Worm (Caenorhabditis elegans) whole organism, L2 larva: ENCODE data around the gene ifa-1.
A peak's percentile ranks its signal among the peaks of the same experiment; 100 is the strongest.

ENCODE experiments used
- C34F6.9 ChIP-seq: fragments of 150-350 bp; optimal IDR thresholded peaks from 2 replicates; lab custom pipeline; 2014; ENCODE audit warnings: missing biosample characterization, missing genetic modification characterization
- F13H6.1 ChIP-seq: sonication (generic microtip); optimal IDR thresholded peaks from 2 replicates; lab custom pipeline; 2016; ENCODE audit warnings: missing genetic modification characterization, missing compliant biosample characterization
- R02D3.7 ChIP-seq: fragments of 150-350 bp; optimal IDR thresholded peaks from 2 replicates; lab custom pipeline; 2014; ENCODE audit warnings: missing biosample characterization, missing genetic modification characterization
- aly-2 ChIP-seq: fragments of 150-350 bp; optimal IDR thresholded peaks from 2 replicates; lab custom pipeline; 2014; ENCODE audit warnings: missing biosample characterization, missing genetic modification characterization
- ceh-16 ChIP-seq: fragments of 150-350 bp; optimal IDR thresholded peaks from 2 replicates; lab custom pipeline; 2014; ENCODE audit warnings: missing biosample characterization, missing genetic modification characterization
- ceh-82 ChIP-seq: fragments of 150-350 bp; optimal IDR thresholded peaks from 2 replicates; lab custom pipeline; 2014; ENCODE audit warnings: missing biosample characterization, missing genetic modification characterization
- crh-2 ChIP-seq: sonication (generic microtip); optimal IDR thresholded peaks from 2 replicates; lab custom pipeline; 2017; ENCODE audit warnings: missing biosample characterization, missing genetic modification characterization
- egl-27 ChIP-seq: sonication (generic microtip); optimal IDR thresholded peaks from 3 replicates; lab custom pipeline; 2017; ENCODE audit warnings: missing biosample characterization, missing genetic modification reagents, missing genetic modification characterization
- elt-1 ChIP-seq: fragments of 150-350 bp; optimal IDR thresholded peaks from 2 replicates; lab custom pipeline; 2014; ENCODE audit warnings: missing biosample characterization, missing genetic modification characterization
- elt-3 ChIP-seq: sonication (generic microtip); optimal IDR thresholded peaks from 2 replicates; lab custom pipeline; 2017; ENCODE audit warnings: missing biosample characterization, missing genetic modification characterization
- fos-1 ChIP-seq: fragments of 150-350 bp; optimal IDR thresholded peaks from 2 replicates; lab custom pipeline; 2014; ENCODE audit warnings: missing biosample characterization, missing genetic modification characterization
- lin-11 ChIP-seq: fragments of 150-350 bp; sonication (generic microtip); optimal IDR thresholded peaks from 2 replicates; lab custom pipeline; 2014; ENCODE audit warnings: missing biosample characterization, missing genetic modification characterization, inconsistent platforms, mixed read lengths
- lin-13 ChIP-seq: fragments of 150-350 bp; optimal IDR thresholded peaks from 2 replicates; lab custom pipeline; 2014; ENCODE audit warnings: missing biosample characterization, missing genetic modification reagents, missing genetic modification characterization
- mab-5 ChIP-seq: fragments of 150-350 bp; optimal IDR thresholded peaks from 2 replicates; lab custom pipeline; 2014; ENCODE audit warnings: missing biosample characterization, missing genetic modification characterization
- mbf-1 ChIP-seq: sonication (generic microtip); optimal IDR thresholded peaks from 2 replicates; lab custom pipeline; 2017; ENCODE audit warnings: missing biosample characterization, missing genetic modification characterization
- mdl-1 ChIP-seq, 2 experiments: fragments of 150-350 bp in 1 of 2; sonication (generic microtip) in 1 of 2; optimal IDR thresholded peaks; 2 replicates each; lab custom pipeline; 2017; ENCODE audit warnings: missing biosample characterization in 2 of 2, missing genetic modification characterization in 2 of 2
- nhr-12 ChIP-seq: fragments of 150-350 bp; optimal IDR thresholded peaks from 2 replicates; lab custom pipeline; 2014; ENCODE audit warnings: missing biosample characterization, missing genetic modification characterization
- nhr-129 ChIP-seq: fragments of 150-350 bp; optimal IDR thresholded peaks from 2 replicates; lab custom pipeline; 2014; ENCODE audit warnings: missing biosample characterization, missing genetic modification characterization
- nhr-23 ChIP-seq: fragments of 150-350 bp; optimal IDR thresholded peaks from 2 replicates; lab custom pipeline; 2014; ENCODE audit warnings: missing biosample characterization, missing genetic modification reagents, missing genetic modification characterization
- nhr-237 ChIP-seq: fragments of 150-350 bp; optimal IDR thresholded peaks from 2 replicates; lab custom pipeline; 2014; ENCODE audit warnings: missing biosample characterization, missing genetic modification characterization
- nhr-25 ChIP-seq: fragments of 150-350 bp; sonication (generic microtip); optimal IDR thresholded peaks from 3 replicates; lab custom pipeline; 2014; ENCODE audit warnings: missing biosample characterization, missing genetic modification characterization
- nhr-6 ChIP-seq: fragments of 150-350 bp; optimal IDR thresholded peaks from 2 replicates; lab custom pipeline; 2014; ENCODE audit warnings: missing biosample characterization, missing genetic modification characterization
- nhr-77 ChIP-seq: fragments of 150-350 bp; optimal IDR thresholded peaks from 2 replicates; lab custom pipeline; 2014; ENCODE audit warnings: missing biosample characterization, missing genetic modification characterization
- peb-1 ChIP-seq: fragments of 150-350 bp; optimal IDR thresholded peaks from 2 replicates; lab custom pipeline; 2014; ENCODE audit warnings: missing biosample characterization, missing genetic modification characterization
- sem-4 ChIP-seq: fragments of 150-350 bp; optimal IDR thresholded peaks from 2 replicates; lab custom pipeline; 2014; ENCODE audit warnings: missing biosample characterization, missing genetic modification reagents, missing genetic modification characterization
- sma-3 ChIP-seq: sonication (generic microtip); optimal IDR thresholded peaks from 2 replicates; lab custom pipeline; 2016; ENCODE audit warnings: missing genetic modification reagents, missing genetic modification characterization, missing compliant biosample characterization
- sma-9 ChIP-seq, 2 experiments: fragments of 150-350 bp in 1 of 2; sonication (generic microtip) in 1 of 2; optimal IDR thresholded peaks; 2 replicates each; lab custom pipeline; 2014 to 2016; ENCODE audit warnings: missing genetic modification characterization in 2 of 2, mild to moderate bottlenecking in 1 of 2, missing biosample characterization in 1 of 2, missing compliant biosample characterization in 1 of 2, missing genetic modification reagents in 1 of 2, moderate library complexity in 1 of 2
- snpc-4 ChIP-seq: fragments of 150-350 bp; optimal IDR thresholded peaks from 2 replicates; lab custom pipeline; 2014; ENCODE audit warnings: missing biosample characterization, missing genetic modification characterization
- unc-55 ChIP-seq: fragments of 150-350 bp; sonication (generic microtip); optimal IDR thresholded peaks from 3 replicates; lab custom pipeline; 2014; ENCODE audit warnings: missing biosample characterization, missing genetic modification reagents, missing genetic modification characterization
- unc-62 ChIP-seq: fragments of 150-350 bp; optimal IDR thresholded peaks from 2 replicates; lab custom pipeline; 2014; ENCODE audit warnings: missing biosample characterization, missing genetic modification reagents, missing genetic modification characterization
- zag-1 ChIP-seq: fragments of 150-350 bp; optimal IDR thresholded peaks from 2 replicates; lab custom pipeline; 2014; ENCODE audit warnings: missing biosample characterization, missing genetic modification characterization
- ztf-1 ChIP-seq: fragments of 200-800 bp; sonication (Bioruptor generic); conservative IDR thresholded peaks from 2 replicates; pipeline ENCODE4 v1.3.6; 2022; ENCODE audit warnings: missing genetic modification characterization, missing compliant biosample characterization
- ztf-11 ChIP-seq: sonication (generic microtip); optimal IDR thresholded peaks from 2 replicates; lab custom pipeline; 2017; ENCODE audit warnings: missing biosample characterization, missing genetic modification characterization
- ztf-4 ChIP-seq: fragments of 150-350 bp; optimal IDR thresholded peaks from 2 replicates; lab custom pipeline; 2014; ENCODE audit warnings: missing biosample characterization, missing genetic modification characterization

The ifa-1 gene

ce11 chrX:11299642-11300307 lies 28.8 kb downstream of the ifa-1 start, which contains the start of the genes snrp-40.1 and F08G12.3 (continued):
- TF ChIP-seq nhr-129 (peak; percentile 90), ztf-1 (GFP tag; lab: Robert Waterston, UW) (no peak), nhr-25 (tag; lab: Kevin White, UChicago) (peak; percentile 78), sma-3 (GFP tag; lab: Kevin White, UChicago) (peak; percentile 59), ztf-11 (tag; lab: Kevin White, UChicago) (no peak), nhr-237 (no peak)

- TF ChIP-seq peb-1 (tag; lab: Kevin White, UChicago) (no peak), egl-27 (tag; lab: Kevin White, UChicago) (no peak), ztf-4 (tag; lab: Kevin White, UChicago) (no peak), lin-13 (no peak), sma-3 (GFP tag; lab: Kevin White, UChicago) (no peak), mdl-1 (tag; optimal IDR thresholded peaks at IDR 0.05; lab: Kevin White, UChicago) (no peak), crh-2 (tag; lab: Kevin White, UChicago) (no peak), F13H6.1 (tag; lab: Kevin White, UChicago) (no peak), zag-1 (tag; lab: Kevin White, UChicago) (no peak), ceh-16 (no peak), C34F6.9 (tag; lab: Kevin White, UChicago) (no peak), fos-1 (tag; lab: Kevin White, UChicago) (no peak), ztf-11 (tag; lab: Kevin White, UChicago) (no peak), R02D3.7 (tag; lab: Kevin White, UChicago) (no peak), nhr-23 (tag; lab: Kevin White, UChicago) (no peak), aly-2 (tag; lab: Kevin White, UChicago) (no peak), sem-4 (tag; lab: Kevin White, UChicago) (no peak)
These were observed 34.8 kb downstream of the ifa-1 start, which contains the start of gene F08G12.1 for ce11 chrX:11305773-11306172. TSS of gene F08G12.1 (minus strand) at chrX:11305873.

ce11 chrX:11307056-11307455 lies 36.1 kb downstream of the ifa-1 start, which contains the start of gene vhl-1:
TSS of gene vhl-1 (plus strand) at chrX:11307356.
- no peak for TF ChIP-seq unc-55 (GFP tag; lab: Kevin White, UChicago)
- no peak for TF ChIP-seq ceh-16
- TF ChIP-seq C34F6.9 (tag; lab: Kevin White, UChicago), result no peak
- no peak for TF ChIP-seq egl-27 (tag; lab: Kevin White, UChicago)
- TF ChIP-seq nhr-6 (tag; lab: Kevin White, UChicago), result no peak
- no peak for TF ChIP-seq ceh-82 (tag; lab: Kevin White, UChicago)
- TF ChIP-seq mdl-1 (tag; optimal IDR thresholded peaks at IDR 0.05; lab: Kevin White, UChicago), result no peak
- no peak for TF ChIP-seq nhr-129
- no peak for TF ChIP-seq elt-1 (tag; lab: Kevin White, UChicago)
- no peak for TF ChIP-seq zag-1 (tag; lab: Kevin White, UChicago)
- no peak for TF ChIP-seq sem-4 (tag; lab: Kevin White, UChicago)
- no peak for TF ChIP-seq ztf-11 (tag; lab: Kevin White, UChicago)

DNA sequence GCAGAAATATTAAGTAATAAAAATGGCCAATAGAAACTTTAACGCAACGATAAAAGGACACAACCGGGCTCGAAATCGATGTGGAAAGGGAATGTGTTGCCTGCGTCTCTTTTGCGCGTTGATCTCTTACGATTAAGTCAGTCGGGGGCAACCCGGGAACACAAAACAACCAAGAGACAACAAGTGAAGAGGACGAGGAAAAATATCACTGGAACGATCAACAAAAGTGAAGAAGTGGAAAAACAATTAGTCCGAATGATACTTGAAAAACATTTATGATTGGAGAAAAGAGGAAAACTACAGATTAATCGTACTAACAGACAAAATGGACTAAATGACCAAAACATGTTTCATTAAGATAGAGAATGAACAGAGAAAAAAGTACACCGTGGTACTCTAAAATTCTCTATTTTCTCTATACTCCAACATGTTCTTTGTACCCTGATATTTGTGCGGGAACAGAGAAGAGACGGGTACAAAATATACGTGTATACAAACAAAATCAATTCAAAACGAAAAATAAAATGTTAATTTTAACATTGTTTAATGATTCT lies 39.4 kb downstream of the ifa-1 start, which contains the start of gene F08G12.5:
Gene F08G12.5, minus strand, starts transcription at position 1 of the 554 bp plus-strand sequence.
- peak; percentile 10 for TF ChIP-seq C34F6.9 (tag; lab: Kevin White, UChicago)
- TF ChIP-seq crh-2 (tag; lab: Kevin White, UChicago), result no peak
- no peak for TF ChIP-seq nhr-6 (tag; lab: Kevin White, UChicago)
- TF ChIP-seq sma-9 (GFP tag; optimal IDR thresholded peaks at IDR 0.05; lab: Kevin White, UChicago), result peak; percentile 4
- TF ChIP-seq sma-9 (tag; optimal IDR thresholded peaks at IDR 0.05; lab: Kevin White, UChicago), result no peak
- no peak for TF ChIP-seq mbf-1 (tag; lab: Kevin White, UChicago)

DNA sequence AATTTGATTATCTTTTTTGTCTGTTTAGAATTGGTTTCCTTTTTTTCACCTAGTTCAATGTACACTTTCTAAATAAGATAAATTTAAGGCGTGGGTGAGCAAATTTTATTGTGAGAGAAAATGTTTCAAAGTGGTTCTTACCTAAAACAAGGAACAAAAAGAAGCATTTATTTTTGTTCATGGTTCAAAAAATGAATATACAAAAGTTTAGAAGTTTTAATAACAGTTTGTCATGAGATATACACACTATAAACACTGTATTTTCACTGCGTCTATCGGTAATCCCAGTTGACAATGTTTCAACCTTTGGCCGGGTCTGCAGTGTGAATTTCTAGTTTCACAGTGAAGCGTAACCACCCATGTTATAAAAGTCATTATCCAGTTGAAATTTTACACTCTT lies 44.4 kb downstream of the ifa-1 start, which contains the start of gene F08G12.11:
Gene F08G12.11, minus strand, starts transcription at position 181 of the 400 bp plus-strand sequence.
- TF ChIP-seq F13H6.1 (tag; lab: Kevin White, UChicago) (no peak), lin-11 (no peak), C34F6.9 (tag; lab: Kevin White, UChicago) (no peak), ztf-1 (GFP tag; lab: Robert Waterston, UW) (no peak), nhr-12 (tag; lab: Kevin White, UChicago) (no peak), nhr-23 (tag; lab: Kevin White, UChicago) (no peak), lin-13 (no peak), elt-3 (tag; lab: Kevin White, UChicago) (no peak), nhr-237 (no peak), mab-5 (no peak), zag-1 (tag; lab: Kevin White, UChicago) (no peak), nhr-77 (tag; lab: Kevin White, UChicago) (no peak), unc-62 (GFP tag; lab: Kevin White, UChicago) (no peak), ceh-16 (no peak), snpc-4 (tag; lab: Kevin White, UChicago) (no peak)
